Worm (Caenorhabditis elegans) whole organism, midembryonic: ENCODE results near the gene F17C11.22.

Experiments
- T22C8.4 ChIP-seq: fragments of 200-800 bp; sonication (Bioruptor generic); IDR thresholded peaks from 2 replicates; pipeline ENCODE4 v1.3.6; 2022; ENCODE audit warnings: missing genetic modification characterization, missing compliant biosample characterization
- cog-1 ChIP-seq: sonication (generic microtip); optimal IDR thresholded peaks from 2 replicates; lab custom pipeline; 2016; ENCODE audit warnings: missing genetic modification characterization, missing compliant biosample characterization
- flt-1 ChIP-seq: fragments of 200-800 bp; sonication (Bioruptor generic); IDR thresholded peaks from 2 replicates; pipeline ENCODE4 v1.3.6; 2022; ENCODE audit warnings: missing genetic modification characterization, missing compliant biosample characterization
- klf-2 ChIP-seq: fragments of 200-800 bp; sonication (Bioruptor generic); conservative IDR thresholded peaks from 2 replicates; pipeline ENCODE4 v1.3.6; 2022; ENCODE audit warnings: missing genetic modification reagents, missing genetic modification characterization, missing compliant biosample characterization
- med-1 ChIP-seq: sonication (generic microtip); optimal IDR thresholded peaks from 2 replicates; lab custom pipeline; 2017; ENCODE audit warnings: missing genetic modification characterization, mild to moderate bottlenecking, missing compliant biosample characterization, antibody characterized with exemption, missing genetic modification reagents; ENCODE audit not compliant: insufficient read depth
- ref-1 ChIP-seq: fragments of 200-800 bp; sonication (Bioruptor generic); conservative IDR thresholded peaks from 2 replicates; pipeline ENCODE4 v1.3.6; 2022; ENCODE audit warnings: missing genetic modification reagents, missing genetic modification characterization, missing compliant biosample characterization
- tab-1 ChIP-seq: fragments of 200-800 bp; sonication (Bioruptor generic); IDR thresholded peaks from 2 replicates; pipeline ENCODE4 v1.3.6; 2022; ENCODE audit warnings: missing genetic modification characterization, missing compliant biosample characterization
- ztf-23 ChIP-seq: fragments of 200-800 bp; sonication (Bioruptor generic); IDR thresholded peaks from 2 replicates; pipeline ENCODE4 v1.3.6; 2022; ENCODE audit warnings: missing genetic modification reagents, missing genetic modification characterization, missing compliant biosample characterization
- ztf-29 ChIP-seq: fragments of 200-800 bp; sonication (Bioruptor generic); IDR thresholded peaks from 2 replicates; pipeline ENCODE4 v1.3.6; 2022; ENCODE audit warnings: missing genetic modification reagents, missing genetic modification characterization, missing compliant biosample characterization

The F17C11.22 gene

DNA sequence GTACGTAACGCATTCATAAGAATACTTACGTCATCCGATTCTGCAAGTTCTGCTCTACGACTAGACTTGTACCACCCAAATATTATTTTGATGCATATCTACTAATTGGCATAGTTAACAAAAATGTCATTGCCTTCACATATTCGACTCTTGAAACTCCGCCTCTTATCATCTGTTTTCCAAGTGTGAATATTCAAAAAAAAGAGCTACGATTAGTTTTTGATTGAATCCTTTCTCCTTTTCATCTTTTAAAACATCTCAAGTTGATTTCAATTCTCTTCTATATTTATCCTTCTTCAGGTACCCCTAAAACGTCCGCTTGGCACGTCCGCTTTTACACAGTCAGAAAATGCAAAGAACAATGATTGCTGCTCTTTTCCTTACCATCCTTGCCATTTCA, 22.0 kb downstream of the F17C11.22 start, which contains the start of gene F17C11.2:
TSS of gene F17C11.2 (plus strand) at position 301 of the 400 bp plus-strand sequence.
- TF ChIP-seq klf-2 (GFP tag; lab: Robert Waterston, UW) (no peak), ztf-23 (GFP tag; lab: Robert Waterston, UW) (no peak), ref-1 (no peak), flt-1 (GFP tag; lab: Robert Waterston, UW) (no peak), med-1 (GFP tag; lab: Kevin White, UChicago) (no peak), tab-1 (GFP tag; lab: Robert Waterston, UW) (no peak), T22C8.4 (GFP tag; lab: Robert Waterston, UW) (no peak), cog-1 (no peak), ztf-29 (no peak)

ce11 chrV:10947210-10947609, 22.8 kb downstream of the F17C11.22 start:
- no peak for TF ChIP-seq med-1 (GFP tag; lab: Kevin White, UChicago)
- no peak for TF ChIP-seq ztf-23 (GFP tag; lab: Robert Waterston, UW)
- TF ChIP-seq klf-2 (GFP tag; lab: Robert Waterston, UW) = no peak
- no peak for TF ChIP-seq cog-1
- no peak for TF ChIP-seq ztf-29
- TF ChIP-seq T22C8.4 (GFP tag; lab: Robert Waterston, UW) = no peak
- TF ChIP-seq ref-1 = no peak
- TF ChIP-seq tab-1 (GFP tag; lab: Robert Waterston, UW) = no peak
- TF ChIP-seq flt-1 (GFP tag; lab: Robert Waterston, UW) = no peak

DNA sequence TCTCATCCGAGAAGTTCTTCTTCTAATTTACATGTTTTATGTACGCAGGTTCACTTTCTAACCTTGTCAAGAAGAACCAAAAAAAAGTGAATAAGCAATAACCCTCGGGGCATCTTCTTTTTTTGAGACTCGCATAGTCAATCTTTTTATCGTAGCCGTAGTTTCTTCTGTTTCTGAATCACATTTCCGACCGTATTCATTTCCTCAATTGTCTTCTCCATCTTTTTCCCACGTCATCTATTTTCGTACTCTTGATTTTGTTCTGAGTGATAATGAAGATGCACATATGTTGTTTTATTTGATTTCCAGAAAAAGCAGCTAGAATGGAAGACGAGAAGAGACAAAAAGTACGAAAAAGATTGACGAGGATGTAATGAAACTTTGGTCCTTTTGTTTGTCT, 25.1 kb downstream of the F17C11.22 start:
- no peak for TF ChIP-seq tab-1 (GFP tag; lab: Robert Waterston, UW)
- no peak for TF ChIP-seq klf-2 (GFP tag; lab: Robert Waterston, UW)
- no peak for TF ChIP-seq cog-1
- TF ChIP-seq ref-1 = no peak
- TF ChIP-seq T22C8.4 (GFP tag; lab: Robert Waterston, UW) = no peak
- TF ChIP-seq ztf-23 (GFP tag; lab: Robert Waterston, UW) = no peak
- TF ChIP-seq med-1 (GFP tag; lab: Kevin White, UChicago) = no peak
- TF ChIP-seq ztf-29 = no peak
- no peak for TF ChIP-seq flt-1 (GFP tag; lab: Robert Waterston, UW)

ce11 chrV:10942161-10942560, 27.8 kb downstream of the F17C11.22 start, which contains the start of gene zip-9:
TSS of gene zip-9 (plus strand) at chrV:10942461.
- TF ChIP-seq cog-1 (no peak), ztf-29 (no peak), flt-1 (GFP tag; lab: Robert Waterston, UW) (no peak), med-1 (GFP tag; lab: Kevin White, UChicago) (no peak), T22C8.4 (GFP tag; lab: Robert Waterston, UW) (no peak), ref-1 (no peak), ztf-23 (GFP tag; lab: Robert Waterston, UW) (no peak)

ce11 chrV:10941150-10941549, 28.8 kb downstream of the F17C11.22 start, which contains the start of gene F17C11.26:
TSS of gene F17C11.26 (plus strand) at chrV:10941450.
- no peak for TF ChIP-seq cog-1
- TF ChIP-seq ztf-29 = no peak
- no peak for TF ChIP-seq tab-1 (GFP tag; lab: Robert Waterston, UW)
- no peak for TF ChIP-seq klf-2 (GFP tag; lab: Robert Waterston, UW)
- no peak for TF ChIP-seq flt-1 (GFP tag; lab: Robert Waterston, UW)
- no peak for TF ChIP-seq ztf-23 (GFP tag; lab: Robert Waterston, UW)
- TF ChIP-seq ref-1 = no peak
- no peak for TF ChIP-seq med-1 (GFP tag; lab: Kevin White, UChicago)
- TF ChIP-seq T22C8.4 (GFP tag; lab: Robert Waterston, UW) = no peak

DNA sequence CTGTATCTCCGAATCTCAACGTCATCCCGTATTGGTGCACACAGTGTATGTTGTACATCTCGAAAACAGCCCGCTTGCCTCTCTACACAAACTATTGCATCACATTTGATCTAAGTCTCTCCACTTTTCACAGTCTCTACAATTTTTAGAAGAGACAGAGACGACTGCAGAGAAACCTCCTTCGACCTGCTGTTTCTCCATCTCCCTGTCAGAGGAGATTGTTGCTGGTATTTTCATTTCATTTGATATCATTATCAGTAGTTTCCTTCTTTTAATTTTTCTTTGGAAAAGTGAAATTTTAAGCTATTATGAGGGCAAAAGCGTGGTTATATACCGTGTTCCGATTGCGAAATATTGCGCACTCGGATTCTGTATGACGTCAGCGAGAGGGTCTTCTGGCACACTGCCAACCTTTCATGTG, 29.4 kb downstream of the F17C11.22 start:
- no peak for TF ChIP-seq flt-1 (GFP tag; lab: Robert Waterston, UW)
- TF ChIP-seq cog-1 = peak; percentile 14

DNA sequence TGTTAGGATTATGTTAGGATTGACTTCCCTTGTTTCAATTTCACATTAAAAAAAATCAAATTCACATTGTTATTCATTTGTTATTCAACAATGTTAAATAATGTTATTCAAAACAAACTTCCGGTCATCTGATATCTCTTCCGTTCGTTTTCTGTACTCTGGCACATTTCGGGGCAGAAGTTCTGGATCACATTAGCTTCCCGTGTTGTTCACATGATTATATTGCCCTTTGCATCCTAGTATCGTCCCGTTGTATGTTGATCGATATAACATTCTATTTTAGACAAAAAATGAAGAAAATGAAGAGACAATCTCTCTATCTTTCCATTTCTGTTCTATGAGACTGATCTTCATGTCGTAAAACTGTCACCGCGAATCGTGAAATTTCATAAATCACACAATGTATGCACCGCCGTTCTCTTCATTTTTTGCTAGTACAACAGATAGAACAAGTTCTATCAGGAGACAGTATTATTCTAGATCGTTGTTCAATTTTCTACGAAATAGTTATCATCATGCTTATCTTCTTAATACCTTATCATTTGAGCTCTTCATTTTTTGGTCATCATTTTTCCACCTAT, 29.9 kb downstream of the F17C11.22 start:
- no peak for TF ChIP-seq med-1 (GFP tag; lab: Kevin White, UChicago)
- TF ChIP-seq ref-1 = no peak
- no peak for TF ChIP-seq ztf-23 (GFP tag; lab: Robert Waterston, UW)
- no peak for TF ChIP-seq T22C8.4 (GFP tag; lab: Robert Waterston, UW)
- TF ChIP-seq tab-1 (GFP tag; lab: Robert Waterston, UW) = no peak
- TF ChIP-seq ztf-29 = no peak
- no peak for TF ChIP-seq flt-1 (GFP tag; lab: Robert Waterston, UW)
- no peak for TF ChIP-seq cog-1
- TF ChIP-seq klf-2 (GFP tag; lab: Robert Waterston, UW) = no peak

ce11 chrV:10938739-10939138, 31.2 kb downstream of the F17C11.22 start, which contains the start of gene F17C11.11:
TSS of gene F17C11.11 (minus strand) at chrV:10938817.
- TF ChIP-seq tab-1 (GFP tag; lab: Robert Waterston, UW) (no peak), ztf-29 (no peak), flt-1 (GFP tag; lab: Robert Waterston, UW) (no peak), cog-1 (no peak), ref-1 (no peak), klf-2 (GFP tag; lab: Robert Waterston, UW) (no peak), med-1 (GFP tag; lab: Kevin White, UChicago) (no peak), T22C8.4 (GFP tag; lab: Robert Waterston, UW) (no peak), ztf-23 (GFP tag; lab: Robert Waterston, UW) (no peak)

DNA sequence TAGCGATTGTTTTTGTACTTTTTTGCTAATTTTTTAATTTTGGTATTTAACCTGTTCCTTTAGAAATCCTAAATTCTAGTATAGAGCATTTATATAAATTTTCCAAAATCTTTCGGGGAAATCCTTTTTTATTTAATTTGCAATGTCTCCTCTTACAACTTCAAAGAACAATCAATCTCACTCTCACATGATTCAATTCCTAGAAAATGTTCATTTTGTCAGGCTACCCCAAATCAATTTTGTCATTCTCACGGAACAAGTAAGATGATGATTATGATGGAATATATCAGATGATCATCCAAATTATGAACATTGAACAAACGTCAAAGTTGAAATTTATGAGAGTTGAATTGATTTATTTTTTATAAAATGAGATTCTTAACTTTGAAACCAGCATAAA, 32.7 kb downstream of the F17C11.22 start:
- no peak for TF ChIP-seq T22C8.4 (GFP tag; lab: Robert Waterston, UW)
- TF ChIP-seq tab-1 (GFP tag; lab: Robert Waterston, UW) = no peak
- no peak for TF ChIP-seq ztf-23 (GFP tag; lab: Robert Waterston, UW)
- no peak for TF ChIP-seq klf-2 (GFP tag; lab: Robert Waterston, UW)
- no peak for TF ChIP-seq cog-1
- no peak for TF ChIP-seq med-1 (GFP tag; lab: Kevin White, UChicago)
- TF ChIP-seq ref-1 = no peak
- no peak for TF ChIP-seq ztf-29

DNA sequence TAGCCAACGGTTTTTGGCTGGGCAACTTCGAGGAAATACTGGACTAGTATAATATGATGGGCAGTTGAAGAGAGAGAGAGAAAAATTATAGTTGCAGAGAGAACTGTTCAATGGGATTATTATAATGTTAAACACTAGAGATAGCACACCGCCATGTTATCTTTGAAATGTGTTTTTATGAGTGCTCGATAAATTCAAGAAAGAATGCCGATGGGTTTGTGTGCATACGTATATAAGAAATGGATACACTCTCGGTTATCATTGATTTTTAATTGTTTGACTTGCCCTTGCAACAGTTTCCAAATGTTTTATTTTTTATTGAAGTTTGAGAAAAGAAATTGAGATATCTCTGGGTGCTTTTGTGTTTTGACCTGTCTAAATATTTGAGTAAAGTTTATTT, 33.3 kb downstream of the F17C11.22 start, which contains the start of gene F17C11.12:
TSS of gene F17C11.12 (minus strand) at position 240 of the 400 bp plus-strand sequence.
- TF ChIP-seq flt-1 (GFP tag; lab: Robert Waterston, UW) (no peak), ref-1 (no peak), ztf-29 (no peak), klf-2 (GFP tag; lab: Robert Waterston, UW) (no peak), med-1 (GFP tag; lab: Kevin White, UChicago) (no peak)
